Fruit fly (Drosophila melanogaster) whole organism, embryonic: ENCODE measurements around the gene ALiX.
A peak's percentile ranks its signal among the peaks of the same experiment; 100 is the strongest.

ENCODE experiments used
- Aef1 ChIP-seq: fragments of 200-800 bp; sonication (Bioruptor generic); IDR thresholded peaks from 3 replicates; pipeline ENCODE4 v1.3.6; 2022; ENCODE audit warnings: missing biosample characterization, missing genetic modification characterization
- CG10431 ChIP-seq: fragments of 200-800 bp; sonication (Bioruptor generic); optimal IDR thresholded peaks from 3 replicates; lab custom pipeline; 2018; ENCODE audit warnings: missing biosample characterization, mild to moderate bottlenecking, missing genetic modification characterization
- CG11456 ChIP-seq: fragments of 200-800 bp; sonication (Bioruptor generic); IDR thresholded peaks from 3 replicates; pipeline ENCODE4 v1.3.6; 2022; ENCODE audit warnings: missing biosample characterization, missing genetic modification characterization
- CG12236 ChIP-seq: fragments of 200-800 bp; sonication (Bioruptor generic); optimal IDR thresholded peaks from 2 replicates; lab custom pipeline; 2016; ENCODE audit warnings: missing biosample characterization, missing genetic modification characterization
- CG12659 ChIP-seq: fragments of 200-800 bp; sonication (Bioruptor generic); optimal IDR thresholded peaks from 3 replicates; lab custom pipeline; 2017; ENCODE audit warnings: mild to moderate bottlenecking, missing biosample characterization, missing genetic modification reagents, missing genetic modification characterization
- CG15269 ChIP-seq: fragments of 200-800 bp; sonication (Bioruptor generic); optimal IDR thresholded peaks from 2 replicates; lab custom pipeline; 2018; ENCODE audit warnings: missing biosample characterization, mild to moderate bottlenecking, missing genetic modification characterization, moderate library complexity
- CG1792 ChIP-seq: fragments of 200-800 bp; sonication (Bioruptor generic); optimal IDR thresholded peaks from 2 replicates; lab custom pipeline; 2016; ENCODE audit warnings: missing biosample characterization, missing genetic modification characterization
- CG18011 ChIP-seq: fragments of 200-800 bp; sonication (Bioruptor generic); optimal IDR thresholded peaks from 2 replicates; lab custom pipeline; 2017; ENCODE audit warnings: missing biosample characterization, missing genetic modification characterization, mild to moderate bottlenecking, moderate library complexity, missing genotype
- CG18262 ChIP-seq: fragments of 200-800 bp; optimal IDR thresholded peaks from 3 replicates; lab custom pipeline; 2019; ENCODE audit warnings: missing biosample characterization, mild to moderate bottlenecking, missing genetic modification characterization, moderate library complexity
- CG2129 ChIP-seq: fragments of 200-800 bp; sonication (Bioruptor generic); IDR thresholded peaks from 2 replicates; pipeline ENCODE4 v1.3.6; 2022; ENCODE audit warnings: missing biosample characterization, missing genetic modification characterization; ENCODE audit not compliant: partially characterized antibody
- CG2202 ChIP-seq: fragments of 200-800 bp; sonication (Bioruptor generic); optimal IDR thresholded peaks from 2 replicates; lab custom pipeline; 2018; ENCODE audit warnings: missing biosample characterization, mild to moderate bottlenecking, missing genetic modification characterization
- CG30020 ChIP-seq: fragments of 200-800 bp; optimal IDR thresholded peaks from 2 replicates; lab custom pipeline; 2019; ENCODE audit warnings: missing biosample characterization, mild to moderate bottlenecking, missing genetic modification characterization, moderate library complexity
- CG31441 ChIP-seq: fragments of 200-800 bp; sonication (Bioruptor generic); IDR thresholded peaks from 2 replicates; pipeline ENCODE4 v1.3.6; 2022; ENCODE audit warnings: missing biosample characterization, missing genetic modification characterization
- CG34422 ChIP-seq: fragments of 200-800 bp; sonication (Bioruptor generic); IDR thresholded peaks from 3 replicates; pipeline ENCODE4 v1.3.6; 2022; ENCODE audit warnings: missing biosample characterization, missing genetic modification characterization
- CG4820 ChIP-seq: fragments of 200-800 bp; sonication (Bioruptor generic); optimal IDR thresholded peaks from 3 replicates; lab custom pipeline; 2016; ENCODE audit warnings: missing biosample characterization, missing genetic modification characterization
- CG7745 ChIP-seq: fragments of 200-800 bp; sonication (Bioruptor generic); optimal IDR thresholded peaks from 2 replicates; lab custom pipeline; 2018; ENCODE audit warnings: missing biosample characterization, mild to moderate bottlenecking, missing genetic modification characterization, moderate library complexity
- CG8281 ChIP-seq: fragments of 200-800 bp; sonication (Bioruptor generic); optimal IDR thresholded peaks from 2 replicates; lab custom pipeline; 2018; ENCODE audit warnings: missing biosample characterization, mild to moderate bottlenecking, missing genetic modification characterization, moderate library complexity
- CG8478 ChIP-seq: fragments of >200 bp; optimal IDR thresholded peaks from 2 replicates; lab custom pipeline; 2018
- CG9797 ChIP-seq: fragments of 200-800 bp; sonication (Bioruptor generic); optimal IDR thresholded peaks from 3 replicates; lab custom pipeline; 2018; ENCODE audit warnings: missing biosample characterization, mild to moderate bottlenecking, missing genetic modification characterization
- CHES-1-like ChIP-seq: fragments of 200-800 bp; sonication (Bioruptor generic); optimal IDR thresholded peaks from 2 replicates; lab custom pipeline; 2016; ENCODE audit warnings: missing biosample characterization, missing genetic modification characterization
- Dref ChIP-seq: fragments of 200-800 bp; sonication (Bioruptor generic); IDR thresholded peaks from 2 replicates; pipeline ENCODE4 v1.3.6; 2022; ENCODE audit warnings: missing biosample characterization, missing genetic modification characterization
- ERR ChIP-seq: fragments of 200-800 bp; sonication (Bioruptor generic); optimal IDR thresholded peaks from 2 replicates; lab custom pipeline; 2016; ENCODE audit warnings: missing biosample characterization, missing genetic modification characterization
- Elba2 ChIP-seq: fragments of 200-800 bp; sonication (Bioruptor generic); optimal IDR thresholded peaks from 3 replicates; lab custom pipeline; 2016; ENCODE audit warnings: missing biosample characterization, missing genetic modification characterization
- Gsc ChIP-seq: fragments of 200-800 bp; sonication (Bioruptor generic); IDR thresholded peaks from 2 replicates; pipeline ENCODE4 v1.3.6; 2022; ENCODE audit warnings: missing biosample characterization, missing genetic modification characterization
- HLH4C ChIP-seq: fragments of 200-800 bp; sonication (Bioruptor generic); IDR thresholded peaks from 3 replicates; pipeline ENCODE4 v1.3.6; 2022; ENCODE audit warnings: missing biosample characterization, missing genetic modification characterization; ENCODE audit not compliant: partially characterized antibody
- HLH54F ChIP-seq: fragments of 200-800 bp; sonication (Bioruptor generic); optimal IDR thresholded peaks from 3 replicates; lab custom pipeline; 2016; ENCODE audit warnings: missing biosample characterization, missing genetic modification characterization
- Mrtf ChIP-seq: fragments of 200-800 bp; sonication (Bioruptor generic); IDR thresholded peaks from 3 replicates; pipeline ENCODE4 v1.3.6; 2022; ENCODE audit warnings: missing biosample characterization, missing genetic modification characterization
- Nf-YB ChIP-seq: fragments of 200-800 bp; sonication (Bioruptor generic); optimal IDR thresholded peaks from 3 replicates; lab custom pipeline; 2019; ENCODE audit warnings: missing biosample characterization, mild to moderate bottlenecking, missing genetic modification characterization, moderate library complexity
- Six4 ChIP-seq: fragments of 200-800 bp; sonication (Bioruptor generic); optimal IDR thresholded peaks from 2 replicates; lab custom pipeline; 2016; ENCODE audit warnings: missing biosample characterization, missing genetic modification characterization
- Taf1 ChIP-seq: fragments of 200-800 bp; sonication (Bioruptor generic); IDR thresholded peaks from 2 replicates; pipeline ENCODE4 v1.3.6; 2022; ENCODE audit warnings: missing biosample characterization, missing genetic modification characterization
- YL-1 ChIP-seq: fragments of 200-800 bp; sonication (Bioruptor generic); optimal IDR thresholded peaks from 3 replicates; lab custom pipeline; 2017; ENCODE audit warnings: missing biosample characterization, mild to moderate bottlenecking, missing genetic modification characterization
- al ChIP-seq: fragments of 200-800 bp; sonication (Bioruptor generic); IDR thresholded peaks from 2 replicates; pipeline ENCODE4 v1.3.6; 2022; ENCODE audit warnings: missing biosample characterization, missing genetic modification characterization
- ap ChIP-seq: fragments of 200-800 bp; sonication (Bioruptor generic); IDR thresholded peaks from 2 replicates; pipeline ENCODE4 v1.3.6; 2022; ENCODE audit warnings: missing biosample characterization, missing genetic modification characterization
- bbx ChIP-seq: fragments of 200-800 bp; sonication (Bioruptor generic); IDR thresholded peaks from 2 replicates; pipeline ENCODE4 v1.3.6; 2022; ENCODE audit warnings: missing biosample characterization, missing genetic modification characterization; ENCODE audit not compliant: partially characterized antibody
- ci ChIP-seq: fragments of 200-800 bp; sonication (Bioruptor generic); IDR thresholded peaks from 3 replicates; pipeline ENCODE4 v1.3.6; 2022; ENCODE audit warnings: missing biosample characterization, missing genetic modification characterization
- esg ChIP-seq: fragments of 200-800 bp; sonication (Bioruptor generic); conservative IDR thresholded peaks from 2 replicates; pipeline ENCODE4 v1.3.6; 2022; ENCODE audit warnings: missing biosample characterization, missing genetic modification characterization
- exex ChIP-seq: fragments of 200-800 bp; sonication (Bioruptor generic); optimal IDR thresholded peaks from 4 replicates; lab custom pipeline; 2018; ENCODE audit warnings: missing biosample characterization, mild to moderate bottlenecking, missing genetic modification characterization, moderate library complexity
- eyg ChIP-seq: fragments of 200-800 bp; sonication (Bioruptor generic); optimal IDR thresholded peaks from 3 replicates; lab custom pipeline; 2016; ENCODE audit warnings: missing biosample characterization, missing genetic modification characterization
- gfzf ChIP-seq: fragments of 200-800 bp; sonication (Bioruptor generic); optimal IDR thresholded peaks from 2 replicates; lab custom pipeline; 2016; ENCODE audit warnings: missing biosample characterization, mild to moderate bottlenecking, missing genetic modification characterization, moderate library complexity
- klu ChIP-seq: fragments of 200-800 bp; sonication (Bioruptor generic); IDR thresholded peaks from 2 replicates; pipeline ENCODE4 v1.3.6; 2022; ENCODE audit warnings: missing biosample characterization, missing genetic modification characterization
- otp ChIP-seq: fragments of 200-800 bp; sonication (Bioruptor generic); IDR thresholded peaks from 3 replicates; pipeline ENCODE4, ENCODE4 v1.3.6; 2022; ENCODE audit warnings: missing biosample characterization, missing genetic modification characterization
- pb ChIP-seq: fragments of 200-800 bp; sonication (Bioruptor generic); optimal IDR thresholded peaks from 3 replicates; lab custom pipeline; 2016; ENCODE audit warnings: missing biosample characterization, missing genetic modification characterization
- pfk ChIP-seq: fragments of 200-800 bp; sonication (Bioruptor generic); optimal IDR thresholded peaks from 2 replicates; lab custom pipeline; 2018; ENCODE audit warnings: missing biosample characterization, mild to moderate bottlenecking, missing genetic modification characterization, moderate library complexity
- psq ChIP-seq: fragments of 200-800 bp; sonication (Bioruptor generic); optimal IDR thresholded peaks from 2 replicates; lab custom pipeline; 2017; ENCODE audit warnings: missing biosample characterization, missing genetic modification characterization
- ro ChIP-seq: fragments of 200-800 bp; sonication (Bioruptor generic); IDR thresholded peaks from 2 replicates; pipeline ENCODE4 v1.3.6; 2022; ENCODE audit warnings: missing biosample characterization, missing genetic modification characterization
- sc ChIP-seq, 3 experiments: fragments of >200 bp in 2 of 3; fragments of 200-800 bp in 1 of 3; sonication (Bioruptor generic) in 1 of 3; optimal IDR thresholded peaks; 2 replicates in 2 of 3; 3 replicates in 1 of 3; lab custom pipeline; 2017; ENCODE audit warnings: mild to moderate bottlenecking in 1 of 3, missing biosample characterization in 1 of 3, missing genetic modification characterization in 1 of 3, missing genetic modification reagents in 1 of 3
- seq ChIP-seq: fragments of 200-800 bp; sonication (Bioruptor generic); IDR thresholded peaks from 2 replicates; pipeline ENCODE4 v1.3.6; 2022; ENCODE audit warnings: missing biosample characterization, missing genetic modification characterization
- tap ChIP-seq: fragments of 200-800 bp; optimal IDR thresholded peaks from 3 replicates; lab custom pipeline; 2019; ENCODE audit warnings: missing biosample characterization, mild to moderate bottlenecking, missing genetic modification characterization, moderate library complexity
- tna ChIP-seq: fragments of 200-800 bp; sonication (Bioruptor generic); IDR thresholded peaks from 2 replicates; pipeline ENCODE4 v1.3.6; 2022; ENCODE audit warnings: missing biosample characterization, missing genetic modification characterization; ENCODE audit not compliant: partially characterized antibody
- ttk ChIP-seq: fragments of 200-800 bp; sonication (Bioruptor generic); IDR thresholded peaks from 2 replicates; pipeline ENCODE4 v2.1.2; 2022; ENCODE audit warnings: missing biosample characterization, missing genetic modification characterization
- vvl ChIP-seq: fragments of 200-800 bp; sonication (Bioruptor generic); IDR thresholded peaks from 2 replicates; pipeline ENCODE4 v1.3.6; 2022; ENCODE audit warnings: missing biosample characterization, missing genetic modification characterization
- wor ChIP-seq: fragments of 200-800 bp; sonication (Bioruptor generic); IDR thresholded peaks from 2 replicates; pipeline ENCODE4 v1.3.6; 2022; ENCODE audit warnings: missing biosample characterization, missing genetic modification characterization

ALiX gene

DNA sequence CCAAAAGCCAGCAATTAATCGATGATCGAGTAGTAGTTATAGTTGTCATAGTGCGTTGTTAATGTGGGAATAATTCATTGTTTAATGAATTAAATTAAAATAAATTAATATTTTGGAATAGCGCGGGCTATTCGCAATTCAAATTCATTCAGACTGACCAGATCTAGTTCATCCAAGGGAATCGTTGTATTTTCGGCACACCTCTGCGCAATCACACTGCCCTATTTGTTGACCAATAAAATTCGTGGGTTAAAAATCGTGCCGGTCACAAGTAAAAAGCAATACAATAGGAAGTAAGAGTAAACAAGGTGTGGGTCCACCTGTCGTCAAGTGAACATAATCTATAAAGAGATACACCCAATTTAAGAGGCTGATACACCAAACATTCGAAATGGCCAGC, 20.9 kb downstream of the ALiX start, which contains the start of gene CG12883:
Gene CG12883, plus strand, starts transcription at position 273 of the 400 bp plus-strand sequence.
- no peak for TF ChIP-seq eyg
- TF ChIP-seq seq (GFP tag; lab: Robert Waterston, UW): no peak
- no peak for TF ChIP-seq esg (GFP tag; lab: Robert Waterston, UW)
- TF ChIP-seq CG11456 (GFP tag; lab: Robert Waterston, UW): no peak
- TF ChIP-seq Elba2: peak; percentile 63
- TF ChIP-seq Gsc (GFP tag; lab: Robert Waterston, UW): no peak
- peak; percentile 54; the same call in 1 of the 2 replicates for TF ChIP-seq vvl
- TF ChIP-seq CG34422 (GFP tag; lab: Robert Waterston, UW): peak; percentile 14; the same call in 1 of the 3 replicates
- no peak for TF ChIP-seq YL-1
- no peak for TF ChIP-seq pfk
- TF ChIP-seq tap (tag; lab: Kevin White, UChicago): no peak
- peak; percentile 84 for TF ChIP-seq Nf-YB
- no peak for TF ChIP-seq al
- no peak for TF ChIP-seq ERR (GFP tag; lab: Kevin White, UChicago)
- TF ChIP-seq CG8281 (tag; lab: Kevin White, UChicago): no peak
- TF ChIP-seq CG15269 (tag; lab: Kevin White, UChicago): no peak
- TF ChIP-seq CG18011 (GFP tag; lab: Kevin White, UChicago): no peak
- TF ChIP-seq Dref: no peak
- TF ChIP-seq ro (GFP tag; lab: Robert Waterston, UW): no peak
- TF ChIP-seq CG9797 (GFP tag; lab: Kevin White, UChicago): peak; percentile 61
- peak; percentile 74 for TF ChIP-seq gfzf
- TF ChIP-seq tna (GFP tag; lab: Robert Waterston, UW): no peak
- no peak for TF ChIP-seq Mrtf
- TF ChIP-seq exex: no peak
- TF ChIP-seq CG31441: no peak
- TF ChIP-seq CG1792 (GFP tag; lab: Kevin White, UChicago): no peak
- TF ChIP-seq pb (GFP tag; lab: Kevin White, UChicago): no peak
- TF ChIP-seq HLH54F (GFP tag; lab: Kevin White, UChicago): no peak
- 0 out of 3 replicates have a peak, but pooled peaks have one; percentile 12 for TF ChIP-seq ci (GFP tag; lab: Robert Waterston, UW)
- TF ChIP-seq CG8478 (lab: Kevin White, UChicago): no peak
- TF ChIP-seq CHES-1-like (GFP tag; lab: Kevin White, UChicago): no peak
- no peak for TF ChIP-seq CG30020 (tag; lab: Kevin White, UChicago)
- no peak for TF ChIP-seq CG4820 (GFP tag; lab: Kevin White, UChicago)
- TF ChIP-seq CG10431 (GFP tag; lab: Kevin White, UChicago): no peak
- TF ChIP-seq klu: no peak
- TF ChIP-seq CG12659 (GFP tag; lab: Kevin White, UChicago): peak; percentile 5
- TF ChIP-seq CG12236 (GFP tag; lab: Kevin White, UChicago): no peak
- TF ChIP-seq sc (optimal IDR thresholded peaks at IDR 0.05; lab: Kevin White, UChicago): no peak
- no peak for TF ChIP-seq sc (GFP tag; optimal IDR thresholded peaks at IDR 0.05; lab: Kevin White, UChicago)
- TF ChIP-seq psq: no peak
- TF ChIP-seq wor (GFP tag; lab: Robert Waterston, UW): no peak
- TF ChIP-seq ttk: no peak
- no peak for TF ChIP-seq Aef1 (GFP tag; lab: Robert Waterston, UW)
- no peak for TF ChIP-seq ap (GFP tag; lab: Robert Waterston, UW)
- no peak for TF ChIP-seq CG7745
- TF ChIP-seq HLH4C: no peak
- no peak for TF ChIP-seq otp (GFP tag; lab: Robert Waterston, UW)
- TF ChIP-seq CG2202 (tag; lab: Kevin White, UChicago): no peak
- TF ChIP-seq bbx: peak; percentile 8; the same call in 1 of the 2 replicates
- no peak for TF ChIP-seq Six4 (GFP tag; lab: Kevin White, UChicago)
- no peak for TF ChIP-seq CG2129 (GFP tag; lab: Robert Waterston, UW)
- TF ChIP-seq CG18262 (tag; lab: Kevin White, UChicago): no peak
- TF ChIP-seq Taf1 (GFP tag; lab: Robert Waterston, UW): no peak
